Fruit fly (Drosophila melanogaster) whole organism, prepupa: ENCODE data around the gene PPP4R2r.

Experiments used
- CG6276 ChIP-seq: fragments of 200-800 bp; sonication (Bioruptor generic); optimal IDR thresholded peaks from 2 replicates; lab custom pipeline; 2017; ENCODE audit warnings: missing biosample characterization, mild to moderate bottlenecking, missing genetic modification characterization
- CG8119 ChIP-seq: fragments of 200-800 bp; sonication (Bioruptor generic); IDR thresholded peaks from 3 replicates; pipeline ENCODE4 v1.3.6; 2022; ENCODE audit warnings: missing biosample characterization, missing genetic modification characterization
- achi ChIP-seq: fragments of 200-800 bp; sonication (Bioruptor generic); optimal IDR thresholded peaks from 3 replicates; lab custom pipeline; 2016; ENCODE audit warnings: missing biosample characterization, missing genetic modification characterization

dm6 chrX:10464531-10464930, 14.1 kb upstream of the PPP4R2r start:
- TF ChIP-seq CG8119: no peak
- TF ChIP-seq CG6276 (GFP tag; lab: Kevin White, UChicago): no peak
- TF ChIP-seq achi (GFP tag; lab: Kevin White, UChicago): no peak
